Fruit fly (Drosophila melanogaster): ENCODE data around the gene fd96Ca.

dm6 chr3R:25064907-25065841 lies 17.3 kb upstream of the fd96Ca start, which contains the start of the genes veli and PQBP1:
- no peak for TF ChIP-seq HLH106 (tag; optimal IDR thresholded peaks at IDR 0.05)
- no peak for TF ChIP-seq rgr (GFP tag; optimal IDR thresholded peaks at IDR 0.05)
- TF ChIP-seq Sp1 (GFP tag; optimal IDR thresholded peaks at IDR 0.05): no peak
